Fruit fly (Drosophila melanogaster) whole organism, wandering third instar larva: Measurements from ENCODE around the gene CG8852.

Experiments
- Abd-B ChIP-seq: fragments of >200 bp; optimal IDR thresholded peaks from 2 replicates; lab custom pipeline; 2017; ENCODE audit warnings: missing biosample characterization, missing genetic modification characterization
- Hnf4 ChIP-seq: fragments of 200-800 bp; sonication (Bioruptor generic); optimal IDR thresholded peaks from 2 replicates; lab custom pipeline; 2016; ENCODE audit warnings: missing biosample characterization, mild to moderate bottlenecking, missing genetic modification characterization
- br ChIP-seq: fragments of 200-800 bp; sonication (Bioruptor generic); optimal IDR thresholded peaks from 2 replicates; lab custom pipeline; 2016; ENCODE audit warnings: missing biosample characterization, missing genetic modification characterization
- fru ChIP-seq: fragments of 200-800 bp; sonication (Bioruptor generic); optimal IDR thresholded peaks from 3 replicates; lab custom pipeline; 2016; ENCODE audit warnings: missing biosample characterization, mild to moderate bottlenecking, missing genetic modification characterization
- psq ChIP-seq: fragments of 200-800 bp; sonication (Bioruptor generic); optimal IDR thresholded peaks from 3 replicates; lab custom pipeline; 2017; ENCODE audit warnings: missing biosample characterization, mild to moderate bottlenecking, missing genetic modification characterization, moderate library complexity
- sv ChIP-seq: fragments of 200-800 bp; sonication (Bioruptor generic); optimal IDR thresholded peaks from 3 replicates; lab custom pipeline; 2016; ENCODE audit warnings: missing biosample characterization, missing genetic modification characterization

- TF ChIP-seq psq (GFP tag; lab: Kevin White, UChicago) = no peak
- no peak for TF ChIP-seq fru (GFP tag; lab: Kevin White, UChicago)
- TF ChIP-seq sv (GFP tag; lab: Kevin White, UChicago) = no peak
- no peak for TF ChIP-seq Hnf4 (GFP tag; lab: Kevin White, UChicago)
- no peak for TF ChIP-seq br
- TF ChIP-seq Abd-B = no peak
Observed at dm6 chr2L:3490971-3491370, 34.0 kb upstream of the CG8852 start, which contains the start of gene CG15414.
